Worm (Caenorhabditis elegans) whole organism, L2 larva: ENCODE results near the gene yap-1.

Experiments used
- C34F6.9 ChIP-seq: fragments of 150-350 bp; optimal IDR thresholded peaks from 2 replicates; lab custom pipeline; 2014; ENCODE audit warnings: missing biosample characterization, missing genetic modification characterization
- F13H6.1 ChIP-seq: sonication (generic microtip); optimal IDR thresholded peaks from 2 replicates; lab custom pipeline; 2016; ENCODE audit warnings: missing genetic modification characterization, missing compliant biosample characterization
- ama-1 ChIP-seq: fragments of 150-350 bp; optimal IDR thresholded peaks from 2 replicates; lab custom pipeline; 2018; ENCODE audit warnings: inconsistent platforms
- ceh-82 ChIP-seq: fragments of 150-350 bp; optimal IDR thresholded peaks from 2 replicates; lab custom pipeline; 2014; ENCODE audit warnings: missing biosample characterization, missing genetic modification characterization
- crh-2 ChIP-seq: sonication (generic microtip); optimal IDR thresholded peaks from 2 replicates; lab custom pipeline; 2017; ENCODE audit warnings: missing biosample characterization, missing genetic modification characterization
- elt-1 ChIP-seq: fragments of 150-350 bp; optimal IDR thresholded peaks from 2 replicates; lab custom pipeline; 2014; ENCODE audit warnings: missing biosample characterization, missing genetic modification characterization
- lin-11 ChIP-seq: fragments of 150-350 bp; sonication (generic microtip); optimal IDR thresholded peaks from 2 replicates; lab custom pipeline; 2014; ENCODE audit warnings: missing biosample characterization, missing genetic modification characterization, inconsistent platforms, mixed read lengths
- sma-3 ChIP-seq: sonication (generic microtip); optimal IDR thresholded peaks from 2 replicates; lab custom pipeline; 2016; ENCODE audit warnings: missing genetic modification reagents, missing genetic modification characterization, missing compliant biosample characterization
- snpc-4 ChIP-seq: fragments of 150-350 bp; optimal IDR thresholded peaks from 2 replicates; lab custom pipeline; 2014; ENCODE audit warnings: missing biosample characterization, missing genetic modification characterization
- unc-62 ChIP-seq: fragments of 150-350 bp; optimal IDR thresholded peaks from 2 replicates; lab custom pipeline; 2014; ENCODE audit warnings: missing biosample characterization, missing genetic modification reagents, missing genetic modification characterization
- ztf-4 ChIP-seq: fragments of 150-350 bp; optimal IDR thresholded peaks from 2 replicates; lab custom pipeline; 2014; ENCODE audit warnings: missing biosample characterization, missing genetic modification characterization

ce11 chrX:10647590-10648105 is 44.1 kb upstream of the yap-1 start:
- TF ChIP-seq lin-11 (tag; lab: Kevin White, UChicago), result no peak
- TF ChIP-seq F13H6.1 (tag; lab: Kevin White, UChicago), result no peak
- TF ChIP-seq C34F6.9 (tag; lab: Kevin White, UChicago), result no peak
- TF ChIP-seq unc-62 (GFP tag; lab: Kevin White, UChicago), result no peak
- TF ChIP-seq crh-2 (tag; lab: Kevin White, UChicago), result peak; percentile 13
- no peak for TF ChIP-seq snpc-4 (tag; lab: Kevin White, UChicago)
- TF ChIP-seq elt-1, result no peak
- no peak for TF ChIP-seq ama-1 (lab: Kevin White, UChicago)
- no peak for TF ChIP-seq ceh-82 (tag; lab: Kevin White, UChicago)
- no peak for TF ChIP-seq ztf-4
- TF ChIP-seq sma-3 (GFP tag; lab: Kevin White, UChicago), result peak; percentile 40
